Worm (Caenorhabditis elegans) whole organism, late embryonic: Measurements from ENCODE around the gene srw-86.

Source experiments
- ama-1 ChIP-seq: fragments of 150-350 bp; optimal IDR thresholded peaks from 2 replicates; lab custom pipeline; 2014
- ceh-18 ChIP-seq: sonication (generic microtip); optimal IDR thresholded peaks from 2 replicates; lab custom pipeline; 2016; ENCODE audit warnings: missing genetic modification characterization, missing compliant biosample characterization
- ceh-9 ChIP-seq: sonication (generic microtip); optimal IDR thresholded peaks from 2 replicates; lab custom pipeline; 2016; ENCODE audit warnings: mild to moderate bottlenecking, missing genetic modification characterization, inconsistent platforms, missing compliant biosample characterization
- elt-2 ChIP-seq: sonication (generic microtip); optimal IDR thresholded peaks from 2 replicates; lab custom pipeline; 2016; ENCODE audit warnings: missing genetic modification reagents, missing genetic modification characterization, missing compliant biosample characterization
- fkh-10 ChIP-seq: fragments of 150-350 bp; optimal IDR thresholded peaks from 2 replicates; lab custom pipeline; 2014; ENCODE audit warnings: missing biosample characterization, missing genetic modification reagents, missing genetic modification characterization
- hlh-13 ChIP-seq: fragments of 200-800 bp; sonication (Bioruptor generic); optimal IDR thresholded peaks from 2 replicates; lab custom pipeline; 2018; ENCODE audit warnings: mild to moderate bottlenecking, missing genetic modification characterization, missing compliant biosample characterization
- lim-6 ChIP-seq: sonication (generic microtip); optimal IDR thresholded peaks from 2 replicates; lab custom pipeline; 2016; ENCODE audit warnings: missing genetic modification characterization, missing compliant biosample characterization
- pqm-1 ChIP-seq: sonication (generic microtip); optimal IDR thresholded peaks from 2 replicates; lab custom pipeline; 2016; ENCODE audit warnings: missing genetic modification characterization, missing compliant biosample characterization
- syd-9 ChIP-seq: sonication (generic microtip); optimal IDR thresholded peaks from 2 replicates; lab custom pipeline; 2016; ENCODE audit warnings: mild to moderate bottlenecking, missing genetic modification characterization, moderate library complexity, missing compliant biosample characterization
- tbx-2 ChIP-seq: sonication (generic microtip); optimal IDR thresholded peaks from 2 replicates; lab custom pipeline; 2016; ENCODE audit warnings: missing genetic modification characterization, missing compliant biosample characterization
- unc-42 ChIP-seq: sonication (generic microtip); optimal IDR thresholded peaks from 2 replicates; lab custom pipeline; 2016; ENCODE audit warnings: missing genotype, missing genetic modification characterization, missing compliant biosample characterization
- ztf-16 ChIP-seq: sonication (generic microtip); optimal IDR thresholded peaks from 2 replicates; lab custom pipeline; 2017; ENCODE audit warnings: missing genetic modification characterization, missing compliant biosample characterization

ce11 chrV:19355219-19355618 is 45.3 kb downstream of the srw-86 start:
- no peak for TF ChIP-seq lim-6
- TF ChIP-seq pqm-1 (tag; lab: Kevin White, UChicago): no peak
- no peak for TF ChIP-seq elt-2 (tag; lab: Kevin White, UChicago)
- TF ChIP-seq unc-42 (tag; lab: Kevin White, UChicago): no peak
- TF ChIP-seq syd-9 (tag; lab: Kevin White, UChicago): no peak
- TF ChIP-seq ztf-16 (tag; lab: Kevin White, UChicago): no peak
- no peak for TF ChIP-seq ceh-9 (tag; lab: Kevin White, UChicago)
- no peak for TF ChIP-seq fkh-10 (GFP tag; lab: Kevin White, UChicago)
- no peak for TF ChIP-seq ceh-18 (tag; lab: Kevin White, UChicago)
- no peak for TF ChIP-seq ama-1 (lab: Kevin White, UChicago)
- no peak for TF ChIP-seq hlh-13 (GFP tag; lab: Kevin White, UChicago)
- no peak for TF ChIP-seq tbx-2
